Fruit fly (Drosophila melanogaster) S2 (cell line): ENCODE data around the gene mip130.

Experiments used
- CG8478 ChIP-seq: fragments of >200 bp; optimal IDR thresholded peaks from 2 replicates; lab custom pipeline; 2018
- CTCF ChIP-seq, 2 experiments: fragments of >200 bp; optimal IDR thresholded peaks; 2 replicates each; lab custom pipeline; 2018

dm6 chrX:1968581-1969258, 60.7 kb downstream of the mip130 start:
- TF ChIP-seq CG8478 (lab: Kevin White, UChicago) (no peak), CTCF (optimal IDR thresholded peaks at IDR 0.05; lab: Kevin White, UChicago) (no peak)
